Worm (Caenorhabditis elegans) whole organism, L4/young adult: ENCODE measurements around the gene T16D1.1.

ENCODE experiments used
- W03F9.2 ChIP-seq: fragments of 150-350 bp; optimal IDR thresholded peaks from 2 replicates; lab custom pipeline; 2014; ENCODE audit warnings: missing biosample characterization, missing genetic modification characterization
- dao-5 ChIP-seq: sonication (generic microtip); optimal IDR thresholded peaks from 2 replicates; lab custom pipeline; 2016; ENCODE audit warnings: missing genotype, missing genetic modification characterization, moderate library complexity, missing compliant biosample characterization
- him-1 ChIP-seq: sonication (generic microtip); optimal IDR thresholded peaks from 2 replicates; lab custom pipeline; 2016; ENCODE audit warnings: missing genotype, missing genetic modification reagents, missing genetic modification characterization, missing compliant biosample characterization

DNA sequence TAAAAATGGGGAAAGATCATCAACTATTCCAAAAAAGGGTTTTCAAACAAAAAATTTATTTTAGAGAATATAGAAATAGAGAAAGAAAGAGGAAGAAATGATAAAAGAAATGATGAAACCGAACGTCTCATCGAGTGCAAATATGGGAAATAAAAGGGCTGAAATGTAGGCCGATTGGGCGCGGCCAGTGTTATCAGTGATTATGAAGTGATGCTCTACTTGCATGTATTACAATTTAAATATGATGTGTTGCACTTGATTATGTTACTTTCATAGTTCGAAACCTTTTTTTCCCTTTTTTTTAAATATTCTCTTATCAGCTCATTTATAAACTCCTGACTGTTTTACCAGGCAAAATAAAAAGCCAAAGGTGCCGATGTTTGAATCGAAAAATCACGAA, 49.7 kb downstream of the T16D1.1 start:
- TF ChIP-seq W03F9.2 (tag; lab: Kevin White, UChicago) (no peak), him-1 (tag; lab: Kevin White, UChicago) (no peak), dao-5 (tag; lab: Kevin White, UChicago) (no peak)
